Worm (Caenorhabditis elegans): ENCODE data around the gene srbc-50.

- TF ChIP-seq F13C5.2 (tag; optimal IDR thresholded peaks at IDR 0.05) (no peak), ama-1 (optimal IDR thresholded peaks at IDR 0.05) (no peak), ceh-13 (GFP tag; optimal IDR thresholded peaks at IDR 0.05) (no peak), aly-1 (tag; optimal IDR thresholded peaks at IDR 0.05) (no peak), flt-1 (GFP tag; IDR thresholded peaks at IDR 0.05) (no peak), tbx-11 (GFP tag; IDR thresholded peaks at IDR 0.05) (no peak), ets-7 (tag; optimal IDR thresholded peaks at IDR 0.05) (no peak)
Observed at ce11 chrV:15865839-15866238, 41.1 kb upstream of the srbc-50 start, which contains the start of gene srh-293.

Data from whole organism, early embryonic.